Worm (Caenorhabditis elegans) whole organism, L1 larva: ENCODE results near the gene F32D8.1.

ENCODE experiments used
- C04F5.9 ChIP-seq: sonication (generic microtip); optimal IDR thresholded peaks from 2 replicates; lab custom pipeline; 2016; ENCODE audit warnings: missing genetic modification characterization, missing compliant biosample characterization
- C16A3.4 ChIP-seq: fragments of 150-350 bp; optimal IDR thresholded peaks from 2 replicates; lab custom pipeline; 2014; ENCODE audit warnings: missing biosample characterization, missing genetic modification characterization
- C34B4.2 ChIP-seq: sonication (generic microtip); optimal IDR thresholded peaks from 2 replicates; lab custom pipeline; 2017; ENCODE audit warnings: mild to moderate bottlenecking, missing genetic modification characterization, missing compliant biosample characterization
- F16B12.6 ChIP-seq: fragments of 150-350 bp; optimal IDR thresholded peaks from 2 replicates; lab custom pipeline; 2014; ENCODE audit warnings: missing biosample characterization, missing genetic modification characterization
- Y116A8C.19 ChIP-seq: sonication (generic microtip); optimal IDR thresholded peaks from 2 replicates; lab custom pipeline; 2016; ENCODE audit warnings: missing compliant biosample characterization, missing genetic modification characterization, borderline replicate concordance
- aha-1 ChIP-seq: fragments of 150-350 bp; optimal IDR thresholded peaks from 2 replicates; lab custom pipeline; 2014; ENCODE audit warnings: missing biosample characterization, missing genetic modification characterization
- alr-1 ChIP-seq: fragments of 200-800 bp; sonication (Bioruptor generic); optimal IDR thresholded peaks from 2 replicates; lab custom pipeline; 2018; ENCODE audit warnings: borderline replicate concordance, mild to moderate bottlenecking, missing genetic modification characterization, missing compliant biosample characterization
- ceh-63 ChIP-seq: fragments of 200-800 bp; sonication (Bioruptor generic); optimal IDR thresholded peaks from 2 replicates; lab custom pipeline; 2018; ENCODE audit warnings: mild to moderate bottlenecking, missing genetic modification characterization, missing compliant biosample characterization
- ceh-8 ChIP-seq: fragments of 200-800 bp; sonication (Bioruptor generic); optimal IDR thresholded peaks from 2 replicates; lab custom pipeline; 2018; ENCODE audit warnings: mild to moderate bottlenecking, missing genetic modification characterization, moderate library complexity, missing compliant biosample characterization
- ceh-90 ChIP-seq: sonication (generic microtip); optimal IDR thresholded peaks from 2 replicates; lab custom pipeline; 2016; ENCODE audit warnings: missing genetic modification characterization, missing compliant biosample characterization
- dpl-1 ChIP-seq, 3 experiments: fragments of 150-350 bp in 2 of 3; sonication (generic microtip) in 1 of 3; optimal IDR thresholded peaks; 2 replicates each; lab custom pipeline; 2014 to 2017; ENCODE audit warnings: missing biosample characterization in 3 of 3, missing genetic modification characterization in 3 of 3, missing genetic modification reagents in 3 of 3
- efl-1 ChIP-seq, 4 experiments: fragments of 150-350 bp; optimal IDR thresholded peaks in 3 of 4; peaks in 1 of 4; 1 replicate in 1 of 4; 2 replicates in 3 of 4; lab custom pipeline; 2014; ENCODE audit warnings: missing biosample characterization in 2 of 4, missing genetic modification characterization in 2 of 4, missing genetic modification reagents in 2 of 4
- efl-3 ChIP-seq: fragments of 200-800 bp; sonication (Bioruptor generic); optimal IDR thresholded peaks from 2 replicates; lab custom pipeline; 2018; ENCODE audit warnings: mild to moderate bottlenecking, missing genetic modification characterization, missing compliant biosample characterization
- egl-13 ChIP-seq: sonication (generic microtip); optimal IDR thresholded peaks from 2 replicates; lab custom pipeline; 2016; ENCODE audit warnings: missing genotype, missing genetic modification reagents, missing genetic modification characterization, missing compliant biosample characterization
- elt-2 ChIP-seq: sonication (generic microtip); optimal IDR thresholded peaks from 2 replicates; lab custom pipeline; 2016; ENCODE audit warnings: missing genetic modification characterization, mild to moderate bottlenecking, inconsistent platforms, missing compliant biosample characterization, missing genetic modification reagents
- fkh-10 ChIP-seq: sonication (generic microtip); optimal IDR thresholded peaks from 2 replicates; lab custom pipeline; 2017; ENCODE audit warnings: missing biosample characterization, missing genetic modification reagents, missing genetic modification characterization
- fos-1 ChIP-seq: fragments of 150-350 bp; optimal IDR thresholded peaks from 2 replicates; lab custom pipeline; 2014; ENCODE audit warnings: missing biosample characterization, missing genetic modification characterization
- grh-1 ChIP-seq: fragments of 200-800 bp; sonication (Bioruptor generic); IDR thresholded peaks from 2 replicates; pipeline ENCODE4 v1.3.6; 2022; ENCODE audit warnings: missing genetic modification reagents, missing genetic modification characterization, missing compliant biosample characterization
- hlh-17 ChIP-seq: fragments of 200-800 bp; sonication (Bioruptor generic); optimal IDR thresholded peaks from 2 replicates; lab custom pipeline; 2018; ENCODE audit warnings: missing genetic modification characterization, mild to moderate bottlenecking, missing compliant biosample characterization, moderate library complexity, borderline replicate concordance
- hlh-4 ChIP-seq: sonication (generic microtip); optimal IDR thresholded peaks from 2 replicates; lab custom pipeline; 2016; ENCODE audit warnings: mild to moderate bottlenecking, missing genetic modification characterization, missing compliant biosample characterization
- hpl-2 ChIP-seq: fragments of 150-350 bp; optimal IDR thresholded peaks from 2 replicates; lab custom pipeline; 2014; ENCODE audit warnings: missing biosample characterization, missing genetic modification reagents, missing genetic modification characterization
- lin-13 ChIP-seq: fragments of 150-350 bp; optimal IDR thresholded peaks from 2 replicates; lab custom pipeline; 2014; ENCODE audit warnings: missing biosample characterization, missing genetic modification reagents, missing genetic modification characterization
- lin-35 ChIP-seq, 2 experiments: fragments of 150-350 bp; optimal IDR thresholded peaks; 2 replicates each; lab custom pipeline; 2014; ENCODE audit warnings: missing biosample characterization in 2 of 2, missing genetic modification characterization in 2 of 2, missing genetic modification reagents in 2 of 2
- lin-39 ChIP-seq: fragments of 150-350 bp; optimal IDR thresholded peaks from 2 replicates; lab custom pipeline; 2014; ENCODE audit warnings: missing biosample characterization, missing genetic modification reagents, missing genetic modification characterization
- lir-3 ChIP-seq: sonication (generic microtip); optimal IDR thresholded peaks from 2 replicates; lab custom pipeline; 2016; ENCODE audit warnings: mild to moderate bottlenecking, missing genetic modification characterization, moderate library complexity, missing compliant biosample characterization; ENCODE audit not compliant: poor library complexity
- mab-9 ChIP-seq: fragments of 200-800 bp; sonication (Bioruptor generic); IDR thresholded peaks from 2 replicates; pipeline ENCODE4 v1.3.6; 2022; ENCODE audit warnings: missing genetic modification reagents, missing genetic modification characterization, missing compliant biosample characterization
- mdl-1 ChIP-seq, 2 experiments: fragments of 150-350 bp; optimal IDR thresholded peaks; 2 replicates each; lab custom pipeline; 2014 to 2017; ENCODE audit warnings: missing biosample characterization in 2 of 2, missing genetic modification characterization in 2 of 2, inconsistent platforms in 1 of 2
- mef-2 ChIP-seq: fragments of 150-350 bp; optimal IDR thresholded peaks from 2 replicates; lab custom pipeline; 2014; ENCODE audit warnings: missing biosample characterization, missing genetic modification characterization
- mep-1 ChIP-seq: fragments of 150-350 bp; optimal IDR thresholded peaks from 2 replicates; lab custom pipeline; 2014; ENCODE audit warnings: missing biosample characterization, missing genetic modification characterization
- nhr-12 ChIP-seq: sonication (generic microtip); optimal IDR thresholded peaks from 2 replicates; lab custom pipeline; 2017; ENCODE audit warnings: missing biosample characterization, missing genetic modification characterization
- nhr-20 ChIP-seq: sonication (generic microtip); optimal IDR thresholded peaks from 2 replicates; lab custom pipeline; 2016; ENCODE audit warnings: mild to moderate bottlenecking, missing genetic modification characterization, missing compliant biosample characterization
- nhr-237 ChIP-seq: fragments of 150-350 bp; optimal IDR thresholded peaks from 2 replicates; lab custom pipeline; 2014; ENCODE audit warnings: missing biosample characterization, missing genetic modification characterization
- nhr-47 ChIP-seq: sonication (generic microtip); optimal IDR thresholded peaks from 2 replicates; lab custom pipeline; 2016; ENCODE audit warnings: mild to moderate bottlenecking, missing genetic modification characterization, moderate library complexity, missing compliant biosample characterization
- nhr-71 ChIP-seq: sonication (generic microtip); optimal IDR thresholded peaks from 2 replicates; lab custom pipeline; 2016; ENCODE audit warnings: mild to moderate bottlenecking, missing genetic modification characterization, moderate library complexity, missing compliant biosample characterization
- nhr-77 ChIP-seq: fragments of 150-350 bp; optimal IDR thresholded peaks from 2 replicates; lab custom pipeline; 2014; ENCODE audit warnings: missing biosample characterization, missing genetic modification characterization
- nhr-84 ChIP-seq: sonication (generic microtip); optimal IDR thresholded peaks from 2 replicates; lab custom pipeline; 2017; ENCODE audit warnings: missing biosample characterization, missing genetic modification characterization
- nhr-85 ChIP-seq: sonication (generic microtip); peaks from one replicate; lab custom pipeline; 2016; ENCODE audit warnings: missing genetic modification characterization, inconsistent platforms, missing compliant biosample characterization
- pag-3 ChIP-seq: sonication (generic microtip); optimal IDR thresholded peaks from 2 replicates; lab custom pipeline; 2017; ENCODE audit warnings: missing genetic modification characterization, mild to moderate bottlenecking, missing compliant biosample characterization, antibody characterized with exemption, borderline replicate concordance; ENCODE audit not compliant: insufficient read depth
- pax-3 ChIP-seq: fragments of 200-800 bp; sonication (Bioruptor generic); optimal IDR thresholded peaks from 2 replicates; lab custom pipeline; 2018; ENCODE audit warnings: mild to moderate bottlenecking, missing genetic modification characterization, moderate library complexity, missing compliant biosample characterization
- pqm-1 ChIP-seq: sonication (generic microtip); optimal IDR thresholded peaks from 3 replicates; lab custom pipeline; 2017; ENCODE audit warnings: missing biosample characterization, missing genetic modification characterization
- rnt-1 ChIP-seq: sonication (generic microtip); optimal IDR thresholded peaks from 2 replicates; lab custom pipeline; 2016; ENCODE audit warnings: mild to moderate bottlenecking, missing genetic modification characterization, moderate library complexity, missing compliant biosample characterization
- skn-1 ChIP-seq: fragments of 150-350 bp; optimal IDR thresholded peaks from 2 replicates; lab custom pipeline; 2014; ENCODE audit warnings: missing biosample characterization, missing genetic modification characterization
- snu-23 ChIP-seq: sonication (generic microtip); optimal IDR thresholded peaks from 2 replicates; lab custom pipeline; 2016; ENCODE audit warnings: missing genetic modification characterization, missing compliant biosample characterization
- sox-4 ChIP-seq: sonication (generic microtip); optimal IDR thresholded peaks from 2 replicates; lab custom pipeline; 2016; ENCODE audit warnings: missing genetic modification characterization, missing compliant biosample characterization
- sup-37 ChIP-seq: fragments of 200-800 bp; sonication (Bioruptor generic); optimal IDR thresholded peaks from 2 replicates; lab custom pipeline; 2018; ENCODE audit warnings: mild to moderate bottlenecking, missing genetic modification characterization, missing compliant biosample characterization
- swsn-7 ChIP-seq: sonication (generic microtip); optimal IDR thresholded peaks from 2 replicates; lab custom pipeline; 2016; ENCODE audit warnings: missing genetic modification characterization, missing compliant biosample characterization
- unc-130 ChIP-seq: fragments of 150-350 bp; optimal IDR thresholded peaks from 2 replicates; lab custom pipeline; 2017; ENCODE audit warnings: missing biosample characterization, missing genetic modification characterization, inconsistent platforms
- unc-30 ChIP-seq: sonication (generic microtip); optimal IDR thresholded peaks from 2 replicates; lab custom pipeline; 2017; ENCODE audit warnings: missing biosample characterization, missing genetic modification characterization
- vab-15 ChIP-seq: sonication (generic microtip); optimal IDR thresholded peaks from 2 replicates; lab custom pipeline; 2017; ENCODE audit warnings: missing genotype, mild to moderate bottlenecking, missing genetic modification characterization, missing compliant biosample characterization
- xbp-1 ChIP-seq: sonication (generic microtip); optimal IDR thresholded peaks from 2 replicates; lab custom pipeline; 2016; ENCODE audit warnings: missing genetic modification characterization, missing compliant biosample characterization
- zip-4 ChIP-seq: fragments of 200-800 bp; sonication (Bioruptor generic); optimal IDR thresholded peaks from 2 replicates; lab custom pipeline; 2018; ENCODE audit warnings: mild to moderate bottlenecking, missing genetic modification characterization, moderate library complexity, missing compliant biosample characterization
- ztf-4 ChIP-seq: fragments of 150-350 bp; optimal IDR thresholded peaks from 2 replicates; lab custom pipeline; 2014; ENCODE audit warnings: missing biosample characterization, missing genetic modification characterization

Gene F32D8.1

ce11 chrV:10867586-10867985 is 13.0 kb upstream of the F32D8.1 start:
- TF ChIP-seq mep-1 (tag; lab: Kevin White, UChicago) (peak; percentile 14), ceh-8 (no peak), rnt-1 (tag; lab: Kevin White, UChicago) (no peak), sup-37 (GFP tag; lab: Kevin White, UChicago) (no peak), C34B4.2 (no peak), fos-1 (tag; lab: Kevin White, UChicago) (no peak), mab-9 (GFP tag; lab: Robert Waterston, UW) (0 out of 2 replicates have a peak, but pooled peaks have one; percentile 42), nhr-77 (no peak), hlh-4 (tag; lab: Kevin White, UChicago) (no peak), nhr-85 (tag; lab: Kevin White, UChicago) (peak; percentile 88), efl-3 (no peak), dpl-1 (GFP tag; optimal IDR thresholded peaks at IDR 0.05; lab: Kevin White, UChicago) (no peak), swsn-7 (peak; percentile 47), nhr-12 (tag; lab: Kevin White, UChicago) (no peak), unc-130 (tag; lab: Kevin White, UChicago) (no peak), ceh-90 (tag; lab: Kevin White, UChicago) (no peak), vab-15 (tag; lab: Kevin White, UChicago) (no peak), unc-30 (tag; lab: Kevin White, UChicago) (no peak), nhr-71 (tag; lab: Kevin White, UChicago) (peak; percentile 81), lin-39 (tag; lab: Kevin White, UChicago) (no peak), nhr-20 (tag; lab: Kevin White, UChicago) (peak; percentile 75), ceh-63 (GFP tag; lab: Kevin White, UChicago) (no peak), hpl-2 (GFP tag; lab: Kevin White, UChicago) (no peak), snu-23 (GFP tag; lab: Kevin White, UChicago) (peak; percentile 74), nhr-84 (tag; lab: Kevin White, UChicago) (no peak), lin-35 (GFP tag; optimal IDR thresholded peaks at IDR 0.05; lab: Kevin White, UChicago) (peak; percentile 27 to 37), C04F5.9 (no peak), alr-1 (tag; lab: Kevin White, UChicago) (no peak), lin-13 (GFP tag; lab: Kevin White, UChicago) (no peak), pag-3 (tag; lab: Kevin White, UChicago) (no peak), Y116A8C.19 (tag; lab: Kevin White, UChicago) (no peak), xbp-1 (tag; lab: Kevin White, UChicago) (peak; percentile 41), C16A3.4 (tag; lab: Kevin White, UChicago) (no peak), egl-13 (tag; lab: Kevin White, UChicago) (peak; percentile 77), mdl-1 (tag; optimal IDR thresholded peaks at IDR 0.05; lab: Kevin White, UChicago) (peak in 1 of 2 experiments; percentile 50), fkh-10 (GFP tag; lab: Kevin White, UChicago) (peak; percentile 59), F16B12.6 (tag; lab: Kevin White, UChicago) (no peak), skn-1 (tag; lab: Kevin White, UChicago) (no peak), ztf-4 (tag; lab: Kevin White, UChicago) (no peak), zip-4 (GFP tag; lab: Kevin White, UChicago) (no peak), elt-2 (tag; lab: Kevin White, UChicago) (no peak), pqm-1 (tag; lab: Kevin White, UChicago) (no peak), aha-1 (tag; lab: Kevin White, UChicago) (no peak), sox-4 (tag; lab: Kevin White, UChicago) (peak; percentile 27), hlh-17 (GFP tag; lab: Kevin White, UChicago) (no peak), mef-2 (tag; lab: Kevin White, UChicago) (peak; percentile 27), grh-1 (GFP tag; lab: Robert Waterston, UW) (no peak), efl-1 (optimal IDR thresholded peaks at IDR 0.05; lab: Kevin White, UChicago) (peak in 1 of 2 experiments; percentile 18), efl-1 (GFP tag; optimal IDR thresholded peaks at IDR 0.05 in 1 of 2; lab: Kevin White, UChicago) (no peak), nhr-237 (no peak), nhr-47 (tag; lab: Kevin White, UChicago) (peak; percentile 77), pax-3 (tag; lab: Kevin White, UChicago) (no peak), lir-3 (no peak)
